Fruit fly (Drosophila melanogaster) whole organism, wandering third instar larva: ENCODE results near the gene Ork1.

Source experiments
- Abd-B ChIP-seq: fragments of >200 bp; optimal IDR thresholded peaks from 2 replicates; lab custom pipeline; 2017; ENCODE audit warnings: missing biosample characterization, missing genetic modification characterization
- CG9705 ChIP-seq: fragments of 200-800 bp; sonication (Bioruptor generic); optimal IDR thresholded peaks from 2 replicates; lab custom pipeline; 2018; ENCODE audit warnings: missing biosample characterization, mild to moderate bottlenecking, missing genetic modification characterization
- CrebA ChIP-seq: fragments of 200-800 bp; sonication (Bioruptor generic); optimal IDR thresholded peaks from 2 replicates; lab custom pipeline; 2016; ENCODE audit warnings: missing biosample characterization, mild to moderate bottlenecking, missing genetic modification characterization, borderline replicate concordance
- Dfd ChIP-seq: fragments of >200 bp; optimal IDR thresholded peaks from 2 replicates; lab custom pipeline; 2017; ENCODE audit warnings: missing biosample characterization, missing genetic modification characterization
- Myc ChIP-seq: fragments of >200 bp; optimal IDR thresholded peaks from 2 replicates; lab custom pipeline; 2017
- foxo ChIP-seq, 2 experiments: fragments of 200-800 bp; sonication (Bioruptor generic); optimal IDR thresholded peaks; 2 replicates in 1 of 2; 3 replicates in 1 of 2; lab custom pipeline; 2016 to 2017; ENCODE audit warnings: missing biosample characterization in 2 of 2, missing genetic modification characterization in 2 of 2
- pan ChIP-seq: fragments of >200 bp; optimal IDR thresholded peaks from 2 replicates; lab custom pipeline; 2017
- psq ChIP-seq: fragments of 200-800 bp; sonication (Bioruptor generic); optimal IDR thresholded peaks from 3 replicates; lab custom pipeline; 2017; ENCODE audit warnings: missing biosample characterization, mild to moderate bottlenecking, missing genetic modification characterization, moderate library complexity
- sv ChIP-seq: fragments of 200-800 bp; sonication (Bioruptor generic); optimal IDR thresholded peaks from 3 replicates; lab custom pipeline; 2016; ENCODE audit warnings: missing biosample characterization, missing genetic modification characterization

DNA sequence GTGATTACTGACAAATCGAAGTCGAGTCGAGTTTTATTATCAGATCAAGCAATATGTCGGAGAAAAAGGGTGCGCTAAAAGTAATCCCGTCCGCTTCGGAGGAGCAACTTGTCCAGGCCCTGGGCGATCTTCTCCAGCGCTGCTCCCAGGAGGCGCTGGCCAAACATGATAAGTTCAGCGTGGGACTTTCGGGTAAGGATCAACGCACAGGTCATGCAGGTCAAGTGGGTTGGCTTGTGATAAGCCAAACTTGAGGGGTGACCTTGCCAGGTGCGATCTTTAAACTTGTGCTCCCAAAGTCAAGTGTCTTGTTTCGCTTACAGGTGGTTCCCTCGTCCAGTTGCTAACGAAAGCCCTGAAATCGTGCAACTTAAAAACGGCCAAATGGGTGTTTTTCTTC lies 43.6 kb downstream of the Ork1 start:
- TF ChIP-seq psq (no peak), sv (no peak), pan (no peak), Dfd (GFP tag; lab: Kevin White, UChicago) (no peak), CrebA (GFP tag; lab: Kevin White, UChicago) (no peak), Abd-B (GFP tag; lab: Kevin White, UChicago) (no peak), Myc (lab: Kevin White, UChicago) (no peak), CG9705 (GFP tag; lab: Kevin White, UChicago) (no peak), foxo (GFP tag; optimal IDR thresholded peaks at IDR 0.05; lab: Kevin White, UChicago) (no peak)
